Worm (Caenorhabditis elegans) whole organism, midembryonic: ENCODE results near the gene fbxa-148.

Experiments used
- T22C8.4 ChIP-seq: fragments of 200-800 bp; sonication (Bioruptor generic); IDR thresholded peaks from 2 replicates; pipeline ENCODE4 v1.3.6; 2022; ENCODE audit warnings: missing genetic modification characterization, missing compliant biosample characterization
- flt-1 ChIP-seq: fragments of 200-800 bp; sonication (Bioruptor generic); IDR thresholded peaks from 2 replicates; pipeline ENCODE4 v1.3.6; 2022; ENCODE audit warnings: missing genetic modification characterization, missing compliant biosample characterization
- klf-2 ChIP-seq: fragments of 200-800 bp; sonication (Bioruptor generic); conservative IDR thresholded peaks from 2 replicates; pipeline ENCODE4 v1.3.6; 2022; ENCODE audit warnings: missing genetic modification reagents, missing genetic modification characterization, missing compliant biosample characterization
- med-1 ChIP-seq: sonication (generic microtip); optimal IDR thresholded peaks from 2 replicates; lab custom pipeline; 2017; ENCODE audit warnings: missing genetic modification characterization, mild to moderate bottlenecking, missing compliant biosample characterization, antibody characterized with exemption, missing genetic modification reagents; ENCODE audit not compliant: insufficient read depth
- tab-1 ChIP-seq: fragments of 200-800 bp; sonication (Bioruptor generic); IDR thresholded peaks from 2 replicates; pipeline ENCODE4 v1.3.6; 2022; ENCODE audit warnings: missing genetic modification characterization, missing compliant biosample characterization
- ztf-23 ChIP-seq: fragments of 200-800 bp; sonication (Bioruptor generic); IDR thresholded peaks from 2 replicates; pipeline ENCODE4 v1.3.6; 2022; ENCODE audit warnings: missing genetic modification reagents, missing genetic modification characterization, missing compliant biosample characterization
- ztf-29 ChIP-seq: fragments of 200-800 bp; sonication (Bioruptor generic); IDR thresholded peaks from 2 replicates; pipeline ENCODE4 v1.3.6; 2022; ENCODE audit warnings: missing genetic modification reagents, missing genetic modification characterization, missing compliant biosample characterization

DNA sequence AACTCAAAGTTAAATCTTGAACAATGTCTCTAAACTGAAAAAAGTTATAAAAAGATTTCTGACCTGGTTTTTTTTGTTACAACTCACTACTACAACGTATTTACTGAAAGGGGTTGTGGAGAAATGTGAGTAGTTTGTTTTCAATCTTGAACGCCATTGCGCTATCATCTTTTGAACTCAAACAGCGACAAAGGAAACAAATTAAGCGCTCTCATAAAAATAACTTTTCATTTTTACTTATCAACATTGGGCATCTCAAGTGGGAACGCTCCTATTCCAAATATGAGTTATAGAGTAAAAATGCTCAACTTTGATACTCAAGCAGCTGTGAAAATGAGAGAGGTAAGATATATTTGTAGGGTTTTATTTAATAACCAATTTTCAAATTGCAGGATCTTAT lies 45.4 kb upstream of the fbxa-148 start, which contains the start of gene F09C6.15:
- TF ChIP-seq ztf-23 (GFP tag; lab: Robert Waterston, UW) (no peak), flt-1 (GFP tag; lab: Robert Waterston, UW) (no peak), tab-1 (GFP tag; lab: Robert Waterston, UW) (no peak), med-1 (GFP tag; lab: Kevin White, UChicago) (no peak), T22C8.4 (GFP tag; lab: Robert Waterston, UW) (no peak), klf-2 (GFP tag; lab: Robert Waterston, UW) (no peak), ztf-29 (GFP tag; lab: Robert Waterston, UW) (no peak)
